7 worm cellular contexts compared by ENCODE assay signal in genomic region chrII:13641311-13641710, ce11.
A peak's percentile ranks its signal among the peaks of the same experiment; 100 is the strongest.
TF ChIP-seq lines count a peak whose summit lies in the region.

fbxa-167 (plus strand) TSS chrII:13641489.

TF ChIP-seq in whole organism, L1 larva, 84 proteins besides CTCF, POLR2A, EP300 and RAD21 (continues in another document):
- TF ChIP-seq snpc-4 (tag; optimal IDR thresholded peaks at IDR 0.05; lab: Kevin White, UChicago): no peak
- no peak for TF ChIP-seq jun-1 (tag; optimal IDR thresholded peaks at IDR 0.05; lab: Kevin White, UChicago)
- peak; percentile 72 for TF ChIP-seq nhr-85 (tag; lab: Kevin White, UChicago)
- no peak for TF ChIP-seq pax-3 (tag; optimal IDR thresholded peaks at IDR 0.05; lab: Kevin White, UChicago)
- no peak for TF ChIP-seq sptf-1 (tag; optimal IDR thresholded peaks at IDR 0.05; lab: Kevin White, UChicago)
- TF ChIP-seq nhr-11 (tag; optimal IDR thresholded peaks at IDR 0.05; lab: Kevin White, UChicago): no peak
- no peak for TF ChIP-seq efl-3 (GFP tag; optimal IDR thresholded peaks at IDR 0.05; lab: Kevin White, UChicago)
- TF ChIP-seq lsy-2 (tag; optimal IDR thresholded peaks at IDR 0.05; lab: Kevin White, UChicago): peak in 1 of 2 experiments; percentile 40
- TF ChIP-seq elt-2 (tag; optimal IDR thresholded peaks at IDR 0.05; lab: Kevin White, UChicago): no peak
- no peak for TF ChIP-seq hpl-2 (GFP tag; optimal IDR thresholded peaks at IDR 0.05; lab: Kevin White, UChicago)
- no peak for TF ChIP-seq ztf-11 (tag; optimal IDR thresholded peaks at IDR 0.05; lab: Kevin White, UChicago)
- no peak for TF ChIP-seq rnt-1 (tag; optimal IDR thresholded peaks at IDR 0.05; lab: Kevin White, UChicago)
- TF ChIP-seq aha-1 (tag; optimal IDR thresholded peaks at IDR 0.05; lab: Kevin White, UChicago): no peak
- no peak for TF ChIP-seq mab-9 (GFP tag; IDR thresholded peaks at IDR 0.05; lab: Robert Waterston, UW)

TF ChIP-seq in whole organism, L2 larva, 48 proteins besides CTCF, POLR2A, EP300 and RAD21:
- TF ChIP-seq unc-55 (GFP tag; optimal IDR thresholded peaks at IDR 0.05; lab: Kevin White, UChicago): peak; percentile 16
- TF ChIP-seq fos-1 (tag; optimal IDR thresholded peaks at IDR 0.05; lab: Kevin White, UChicago): peak; percentile 4
- TF ChIP-seq nhr-129 (tag; optimal IDR thresholded peaks at IDR 0.05; lab: Kevin White, UChicago): no peak

TF ChIP-seq in whole organism, L3 larva, 47 proteins besides CTCF, POLR2A, EP300 and RAD21 (continues in another document):
- TF ChIP-seq zag-1 (tag; optimal IDR thresholded peaks at IDR 0.05; lab: Kevin White, UChicago): no peak
- peak; percentile 9 for TF ChIP-seq pha-4 (tag; optimal IDR thresholded peaks at IDR 0.05; lab: Kevin White, UChicago)
- TF ChIP-seq hmg-11 (tag; optimal IDR thresholded peaks at IDR 0.05; lab: Kevin White, UChicago): peak; percentile 45
- no peak for TF ChIP-seq snpc-4 (tag; optimal IDR thresholded peaks at IDR 0.05; lab: Kevin White, UChicago)
- TF ChIP-seq elt-2 (tag; optimal IDR thresholded peaks at IDR 0.05; lab: Kevin White, UChicago): peak; percentile 9
- TF ChIP-seq pqm-1 (tag; optimal IDR thresholded peaks at IDR 0.05; lab: Kevin White, UChicago): no peak
- no peak for TF ChIP-seq ZK546.5 (tag; optimal IDR thresholded peaks at IDR 0.05; lab: Kevin White, UChicago)
- no peak for TF ChIP-seq ztf-4 (tag; optimal IDR thresholded peaks at IDR 0.05; lab: Kevin White, UChicago)
- TF ChIP-seq ceh-16 (tag; optimal IDR thresholded peaks at IDR 0.05; lab: Kevin White, UChicago): no peak
- TF ChIP-seq fkh-10 (GFP tag; optimal IDR thresholded peaks at IDR 0.05; lab: Kevin White, UChicago): no peak
- no peak for TF ChIP-seq elt-3 (tag; optimal IDR thresholded peaks at IDR 0.05; lab: Kevin White, UChicago)
- TF ChIP-seq aly-2 (tag; optimal IDR thresholded peaks at IDR 0.05; lab: Kevin White, UChicago): no peak
- TF ChIP-seq nhr-28 (tag; optimal IDR thresholded peaks at IDR 0.05; lab: Kevin White, UChicago): no peak
- TF ChIP-seq mdl-1 (tag; optimal IDR thresholded peaks at IDR 0.05; lab: Kevin White, UChicago): no peak
- no peak for TF ChIP-seq unc-62 (GFP tag; optimal IDR thresholded peaks at IDR 0.05; lab: Kevin White, UChicago)
- TF ChIP-seq nhr-25 (tag; optimal IDR thresholded peaks at IDR 0.05; lab: Kevin White, UChicago): no peak
- no peak for TF ChIP-seq nhr-237 (tag; optimal IDR thresholded peaks at IDR 0.05; lab: Kevin White, UChicago)

TF ChIP-seq in whole organism, L4 larva, 104 proteins besides CTCF, POLR2A, EP300 and RAD21:
- TF ChIP-seq lsy-2 (tag; optimal IDR thresholded peaks at IDR 0.05; lab: Kevin White, UChicago) (peak in 1 of 2 experiments; percentile 15), ZK337.2 (GFP tag; IDR thresholded peaks at IDR 0.05; lab: Robert Waterston, UW) (no peak), unc-62 (GFP tag; optimal IDR thresholded peaks at IDR 0.05 in 1 of 2; lab: Kevin White, UChicago) (peak in 1 of 2 experiments; percentile 32), unc-62 (tag; optimal IDR thresholded peaks at IDR 0.05; lab: Kevin White, UChicago) (no peak), pqm-1 (tag; optimal IDR thresholded peaks at IDR 0.05; lab: Kevin White, UChicago) (no peak), aha-1 (tag; lab: Kevin White, UChicago) (peak; percentile 16), dpl-1 (GFP tag; optimal IDR thresholded peaks at IDR 0.05; lab: Kevin White, UChicago) (no peak), zip-11 (GFP tag; IDR thresholded peaks at IDR 0.05; lab: Robert Waterston, UW) (no peak), Y75B8A.6 (GFP tag; IDR thresholded peaks at IDR 0.05; lab: Robert Waterston, UW) (no peak), duxl-1 (tag; optimal IDR thresholded peaks at IDR 0.05; lab: Kevin White, UChicago; ENCODE audit: poor library complexity) (no peak)

TF ChIP-seq in whole organism, late embryonic, 69 proteins besides CTCF, POLR2A, EP300 and RAD21:
- TF ChIP-seq ceh-48 (tag; optimal IDR thresholded peaks at IDR 0.05; lab: Kevin White, UChicago) (peak; percentile 75), ceh-31 (tag; optimal IDR thresholded peaks at IDR 0.05; lab: Kevin White, UChicago) (peak; percentile 13), ceh-22 (tag; optimal IDR thresholded peaks at IDR 0.05; lab: Kevin White, UChicago) (no peak), elt-2 (tag; optimal IDR thresholded peaks at IDR 0.05; lab: Kevin White, UChicago) (peak; percentile 14), ama-1 (optimal IDR thresholded peaks at IDR 0.05; lab: Kevin White, UChicago) (no peak)

TF ChIP-seq in whole organism, mixed stage, embryonic, 35 proteins besides CTCF, POLR2A, EP300 and RAD21:
- TF ChIP-seq mep-1 (tag; optimal IDR thresholded peaks at IDR 0.05; lab: Kevin White, UChicago): peak; percentile 21
- TF ChIP-seq ham-2 (GFP tag; optimal IDR thresholded peaks at IDR 0.05; lab: Kevin White, UChicago): no peak

TF ChIP-seq in whole organism, young adult, 124 proteins besides CTCF, POLR2A, EP300 and RAD21:
- TF ChIP-seq B0336.3 (GFP tag; IDR thresholded peaks at IDR 0.05; lab: Robert Waterston, UW): no peak
- peak; percentile 58; the same call in 1 of the 2 replicates for TF ChIP-seq hmg-1.2 (GFP tag; IDR thresholded peaks at IDR 0.05; lab: Robert Waterston, UW)
